Fruit fly (Drosophila melanogaster): ENCODE data around the gene woc.

Gene woc

dm6 chr3R:27282286-27282685 is 18.4 kb upstream of the woc start, which contains the start of gene mrt (continued):
- TF ChIP-seq fd85E (GFP tag; optimal IDR thresholded peaks at IDR 0.05) (no peak), CG34406 (GFP tag; optimal IDR thresholded peaks at IDR 0.05) (peak; percentile 14), CG8119 (GFP tag; IDR thresholded peaks at IDR 0.05) (peak; percentile 61; the same call in 2 of the 3 replicates), dac (GFP tag; optimal IDR thresholded peaks at IDR 0.05) (no peak), CG1621 (tag; optimal IDR thresholded peaks at IDR 0.05) (no peak), spab (GFP tag; optimal IDR thresholded peaks at IDR 0.05) (peak; percentile 28), CG8319 (GFP tag; optimal IDR thresholded peaks at IDR 0.05) (no peak), CG6276 (GFP tag; optimal IDR thresholded peaks at IDR 0.05) (peak; percentile 62), CG7368 (GFP tag; optimal IDR thresholded peaks at IDR 0.05) (peak; percentile 15), Eip75B (GFP tag; optimal IDR thresholded peaks at IDR 0.05) (peak; percentile 55), achi (GFP tag; optimal IDR thresholded peaks at IDR 0.05) (peak; percentile 50), svp (GFP tag) (peak; percentile 71), Lpt (GFP tag; optimal IDR thresholded peaks at IDR 0.05) (no peak), CG3919 (GFP tag; optimal IDR thresholded peaks at IDR 0.05) (peak; percentile 40), CG11902 (GFP tag; optimal IDR thresholded peaks at IDR 0.05) (peak; percentile 29), Hr38 (GFP tag; optimal IDR thresholded peaks at IDR 0.05) (no peak), CG9139 (GFP tag; optimal IDR thresholded peaks at IDR 0.05) (peak; percentile 32), Hr39 (GFP tag; optimal IDR thresholded peaks at IDR 0.05) (peak; percentile 65), Sox102F (GFP tag; optimal IDR thresholded peaks at IDR 0.05) (peak; percentile 53), Smox (GFP tag; optimal IDR thresholded peaks at IDR 0.05) (peak; percentile 54), OdsH (GFP tag; optimal IDR thresholded peaks at IDR 0.05) (peak; percentile 72), dsx (GFP tag; optimal IDR thresholded peaks at IDR 0.05; ENCODE audit: poor library complexity, severe bottlenecking) (peak; percentile 31), topi (GFP tag; optimal IDR thresholded peaks at IDR 0.05) (peak; percentile 61), CG10669 (GFP tag; optimal IDR thresholded peaks at IDR 0.05) (peak; percentile 60), esn (GFP tag; optimal IDR thresholded peaks at IDR 0.05) (peak; percentile 66), Met (GFP tag; optimal IDR thresholded peaks at IDR 0.05) (peak; percentile 48), CG8632 (GFP tag; optimal IDR thresholded peaks at IDR 0.05) (peak; percentile 37), net (GFP tag; optimal IDR thresholded peaks at IDR 0.05) (peak; percentile 51), CG15336 (GFP tag; IDR thresholded peaks at IDR 0.05) (peak; percentile 60)

dm6 chr3R:27281811-27282131 is 17.9 kb upstream of the woc start:
- TF ChIP-seq CG34406 (GFP tag; optimal IDR thresholded peaks at IDR 0.05): no peak
- TF ChIP-seq svp (GFP tag): no peak
- TF ChIP-seq dsx (GFP tag; optimal IDR thresholded peaks at IDR 0.05; ENCODE audit: poor library complexity, severe bottlenecking): no peak
- no peak for TF ChIP-seq Ets96B (tag; optimal IDR thresholded peaks at IDR 0.05)
- no peak for TF ChIP-seq pdm3 (GFP tag; optimal IDR thresholded peaks at IDR 0.05)
- TF ChIP-seq Ets21C (GFP tag; optimal IDR thresholded peaks at IDR 0.05): no peak
- no peak for TF ChIP-seq fd85E (GFP tag; optimal IDR thresholded peaks at IDR 0.05)
- no peak for TF ChIP-seq CG15336 (GFP tag; IDR thresholded peaks at IDR 0.05)
- TF ChIP-seq Sox102F (GFP tag; optimal IDR thresholded peaks at IDR 0.05): no peak
- no peak for TF ChIP-seq lz (GFP tag; optimal IDR thresholded peaks at IDR 0.05)
- TF ChIP-seq Gug (GFP tag; IDR thresholded peaks at IDR 0.05): no peak

dm6 chr3R:27281022-27281810 is 17.4 kb upstream of the woc start:
- TF ChIP-seq Lpt (GFP tag; optimal IDR thresholded peaks at IDR 0.05) (peak; percentile 95), CG6276 (GFP tag; optimal IDR thresholded peaks at IDR 0.05) (peak; percentile 97), CG6808 (GFP tag; optimal IDR thresholded peaks at IDR 0.05) (peak; percentile 93), Eip78C (GFP tag) (peak; percentile 99), CG1621 (tag; optimal IDR thresholded peaks at IDR 0.05) (peak; percentile 99), Sox15 (GFP tag; optimal IDR thresholded peaks at IDR 0.05) (peak; percentile 97), net (GFP tag; optimal IDR thresholded peaks at IDR 0.05) (peak; percentile 98), Blimp-1 (GFP tag; optimal IDR thresholded peaks at IDR 0.05) (peak; percentile 79), Ets96B (tag; optimal IDR thresholded peaks at IDR 0.05) (peak; percentile 97), salr (GFP tag; optimal IDR thresholded peaks at IDR 0.05) (peak; percentile 96 to 98), Met (GFP tag; optimal IDR thresholded peaks at IDR 0.05) (peak; percentile 97), CG8632 (GFP tag; optimal IDR thresholded peaks at IDR 0.05) (peak; percentile 96), OdsH (GFP tag; optimal IDR thresholded peaks at IDR 0.05) (peak; percentile 98), CG11294 (GFP tag; IDR thresholded peaks at IDR 0.05) (peak; percentile 97), CG3032 (tag; optimal IDR thresholded peaks at IDR 0.05) (peak; percentile 92), Gug (GFP tag; IDR thresholded peaks at IDR 0.05) (peak; percentile 96), eg (GFP tag; IDR thresholded peaks at IDR 0.05) (peak; percentile 99), fd59A (GFP tag; optimal IDR thresholded peaks at IDR 0.05) (peak; percentile 96), Sox102F (GFP tag; optimal IDR thresholded peaks at IDR 0.05) (peak; percentile 98), lz (GFP tag; optimal IDR thresholded peaks at IDR 0.05) (peak; percentile 98), Ets21C (GFP tag; optimal IDR thresholded peaks at IDR 0.05) (peak; percentile 97), Smox (GFP tag; optimal IDR thresholded peaks at IDR 0.05) (peak; percentile 97), Hr39 (GFP tag; optimal IDR thresholded peaks at IDR 0.05) (peak; percentile 98), CG10631 (GFP tag; optimal IDR thresholded peaks at IDR 0.05) (peak; percentile 97), CG6854 (GFP tag; optimal IDR thresholded peaks at IDR 0.05) (peak; percentile 90), CG8319 (GFP tag; optimal IDR thresholded peaks at IDR 0.05) (peak; percentile 95)
